Worm (Caenorhabditis elegans) whole organism, late embryonic: ENCODE measurements around the gene faah-2.
A peak's percentile ranks its signal among the peaks of the same experiment; 100 is the strongest.

Source experiments
- C08G9.2 ChIP-seq: sonication (generic microtip); optimal IDR thresholded peaks from 2 replicates; lab custom pipeline; 2016; ENCODE audit warnings: mild to moderate bottlenecking, missing genetic modification characterization, moderate library complexity, missing compliant biosample characterization
- C38D4.7 ChIP-seq: fragments of 200-800 bp; sonication (Bioruptor generic); optimal IDR thresholded peaks from 2 replicates; lab custom pipeline; 2018; ENCODE audit warnings: mild to moderate bottlenecking, missing genetic modification characterization, moderate library complexity, missing compliant biosample characterization
- F13H6.1 ChIP-seq: sonication (generic microtip); optimal IDR thresholded peaks from 2 replicates; lab custom pipeline; 2016; ENCODE audit warnings: missing genetic modification characterization, missing compliant biosample characterization
- K09A11.1 ChIP-seq: sonication (generic microtip); optimal IDR thresholded peaks from 2 replicates; lab custom pipeline; 2017; ENCODE audit warnings: antibody characterized with exemption, mild to moderate bottlenecking, missing genetic modification characterization, missing compliant biosample characterization; ENCODE audit not compliant: insufficient read depth
- T23F11.4 ChIP-seq: fragments of 200-800 bp; sonication (Bioruptor generic); optimal IDR thresholded peaks from 2 replicates; lab custom pipeline; 2018; ENCODE audit warnings: mild to moderate bottlenecking, missing genetic modification characterization, missing compliant biosample characterization
- ceh-18 ChIP-seq: sonication (generic microtip); optimal IDR thresholded peaks from 2 replicates; lab custom pipeline; 2016; ENCODE audit warnings: missing genetic modification characterization, missing compliant biosample characterization
- ceh-22 ChIP-seq: sonication (generic microtip); optimal IDR thresholded peaks from 2 replicates; lab custom pipeline; 2017; ENCODE audit warnings: missing biosample characterization, missing genetic modification characterization
- ceh-24 ChIP-seq: sonication (generic microtip); optimal IDR thresholded peaks from 2 replicates; lab custom pipeline; 2016; ENCODE audit warnings: mild to moderate bottlenecking, missing genetic modification characterization, missing compliant biosample characterization
- ceh-34 ChIP-seq: sonication (generic microtip); optimal IDR thresholded peaks from 2 replicates; lab custom pipeline; 2016; ENCODE audit warnings: mild to moderate bottlenecking, missing genetic modification characterization, missing compliant biosample characterization
- ceh-45 ChIP-seq: fragments of 200-800 bp; sonication (Bioruptor generic); IDR thresholded peaks from 2 replicates; pipeline ENCODE4 v1.3.6; 2022; ENCODE audit warnings: missing genetic modification reagents, missing genetic modification characterization, missing compliant biosample characterization
- ceh-48 ChIP-seq: sonication (generic microtip); optimal IDR thresholded peaks from 2 replicates; lab custom pipeline; 2016; ENCODE audit warnings: missing genetic modification characterization, inconsistent platforms, missing compliant biosample characterization
- che-1 ChIP-seq: sonication (generic microtip); optimal IDR thresholded peaks from 2 replicates; lab custom pipeline; 2016; ENCODE audit warnings: mild to moderate bottlenecking, missing genetic modification characterization, missing compliant biosample characterization
- dmd-4 ChIP-seq: sonication (generic microtip); optimal IDR thresholded peaks from 2 replicates; lab custom pipeline; 2016; ENCODE audit warnings: borderline replicate concordance, missing genetic modification characterization, missing compliant biosample characterization
- dve-1 ChIP-seq: sonication (generic microtip); optimal IDR thresholded peaks from 2 replicates; lab custom pipeline; 2017; ENCODE audit warnings: antibody characterized with exemption, mild to moderate bottlenecking, missing genetic modification characterization, missing compliant biosample characterization
- elt-2 ChIP-seq: sonication (generic microtip); optimal IDR thresholded peaks from 2 replicates; lab custom pipeline; 2016; ENCODE audit warnings: missing genetic modification reagents, missing genetic modification characterization, missing compliant biosample characterization
- elt-4 ChIP-seq: sonication (generic microtip); optimal IDR thresholded peaks from 2 replicates; lab custom pipeline; 2016; ENCODE audit warnings: missing genetic modification characterization, missing compliant biosample characterization
- ets-4 ChIP-seq: sonication (generic microtip); optimal IDR thresholded peaks from 2 replicates; lab custom pipeline; 2016; ENCODE audit warnings: missing genetic modification characterization, missing compliant biosample characterization
- fkh-6 ChIP-seq: sonication (generic microtip); optimal IDR thresholded peaks from 2 replicates; lab custom pipeline; 2016; ENCODE audit warnings: missing genetic modification characterization, missing compliant biosample characterization
- hlh-15 ChIP-seq: sonication (generic microtip); optimal IDR thresholded peaks from 2 replicates; lab custom pipeline; 2016; ENCODE audit warnings: missing genetic modification characterization, missing compliant biosample characterization
- hlh-30 ChIP-seq: sonication (generic microtip); optimal IDR thresholded peaks from 2 replicates; lab custom pipeline; 2017; ENCODE audit warnings: antibody characterized with exemption, missing genetic modification characterization, missing compliant biosample characterization; ENCODE audit not compliant: insufficient read depth
- hlh-6 ChIP-seq: sonication (generic microtip); optimal IDR thresholded peaks from 2 replicates; lab custom pipeline; 2016; ENCODE audit warnings: missing genotype, missing genetic modification characterization, missing compliant biosample characterization
- lin-11 ChIP-seq: fragments of 200-800 bp; sonication (Bioruptor generic); optimal IDR thresholded peaks from 2 replicates; lab custom pipeline; 2018; ENCODE audit warnings: mild to moderate bottlenecking, missing genetic modification characterization, missing compliant biosample characterization
- madf-2 ChIP-seq: sonication (generic microtip); optimal IDR thresholded peaks from 2 replicates; lab custom pipeline; 2017; ENCODE audit warnings: missing genetic modification characterization, missing compliant biosample characterization
- nhr-232 ChIP-seq: sonication (generic microtip); optimal IDR thresholded peaks from 2 replicates; lab custom pipeline; 2016; ENCODE audit warnings: missing genetic modification characterization, missing compliant biosample characterization
- odd-2 ChIP-seq: sonication (generic microtip); optimal IDR thresholded peaks from 2 replicates; lab custom pipeline; 2017; ENCODE audit warnings: antibody characterized with exemption, mild to moderate bottlenecking, missing genetic modification characterization, missing compliant biosample characterization
- pat-9 ChIP-seq: fragments of 200-800 bp; sonication (Bioruptor generic); optimal IDR thresholded peaks from 2 replicates; lab custom pipeline; 2018; ENCODE audit warnings: mild to moderate bottlenecking, missing genetic modification characterization, moderate library complexity, missing compliant biosample characterization
- pax-1 ChIP-seq: fragments of 150-350 bp; optimal IDR thresholded peaks from 2 replicates; lab custom pipeline; 2014; ENCODE audit warnings: missing biosample characterization, missing genetic modification characterization
- pha-2 ChIP-seq: sonication (generic microtip); optimal IDR thresholded peaks from 2 replicates; lab custom pipeline; 2017; ENCODE audit warnings: mild to moderate bottlenecking, missing genetic modification characterization, missing compliant biosample characterization
- pha-4 ChIP-seq: fragments of 150-350 bp; optimal IDR thresholded peaks from 2 replicates; lab custom pipeline; 2018; ENCODE audit warnings: missing biosample characterization, missing genetic modification reagents, missing genetic modification characterization
- pqm-1 ChIP-seq: sonication (generic microtip); optimal IDR thresholded peaks from 2 replicates; lab custom pipeline; 2016; ENCODE audit warnings: missing genetic modification characterization, missing compliant biosample characterization
- pros-1 ChIP-seq: fragments of 150-350 bp; optimal IDR thresholded peaks from 2 replicates; lab custom pipeline; 2014; ENCODE audit warnings: missing biosample characterization, missing genetic modification reagents, missing genetic modification characterization
- rnt-1 ChIP-seq: sonication (generic microtip); optimal IDR thresholded peaks from 2 replicates; lab custom pipeline; 2016; ENCODE audit warnings: missing genetic modification characterization, missing compliant biosample characterization
- sdc-2 ChIP-seq: sonication (generic microtip); optimal IDR thresholded peaks from 2 replicates; lab custom pipeline; 2016; ENCODE audit warnings: missing genotype, missing genetic modification characterization, missing compliant biosample characterization
- sox-4 ChIP-seq: sonication (generic microtip); optimal IDR thresholded peaks from 2 replicates; lab custom pipeline; 2017; ENCODE audit warnings: mild to moderate bottlenecking, missing genetic modification characterization, inconsistent platforms, missing compliant biosample characterization
- tbx-2 ChIP-seq: sonication (generic microtip); optimal IDR thresholded peaks from 2 replicates; lab custom pipeline; 2016; ENCODE audit warnings: missing genetic modification characterization, missing compliant biosample characterization
- tbx-7 ChIP-seq: sonication (generic microtip); optimal IDR thresholded peaks from 2 replicates; lab custom pipeline; 2016; ENCODE audit warnings: missing genotype, missing genetic modification characterization, missing compliant biosample characterization
- ttx-3 ChIP-seq: sonication (generic microtip); optimal IDR thresholded peaks from 2 replicates; lab custom pipeline; 2016; ENCODE audit warnings: missing genetic modification reagents, missing genetic modification characterization, missing compliant biosample characterization
- unc-3 ChIP-seq, 2 experiments: fragments of 200-800 bp in 1 of 2; sonication (Bioruptor generic) in 1 of 2; sonication (generic microtip) in 1 of 2; conservative IDR thresholded peaks in 1 of 2; optimal IDR thresholded peaks in 1 of 2; 2 replicates each; pipeline versions ENCODE4 v1.3.6 to Lab custom; 2016 to 2022; ENCODE audit warnings: missing compliant biosample characterization in 2 of 2, missing genetic modification characterization in 2 of 2, missing genetic modification reagents in 1 of 2
- unc-42 ChIP-seq: sonication (generic microtip); optimal IDR thresholded peaks from 2 replicates; lab custom pipeline; 2016; ENCODE audit warnings: missing genotype, missing genetic modification characterization, missing compliant biosample characterization
- unc-86 ChIP-seq: sonication (generic microtip); optimal IDR thresholded peaks from 2 replicates; lab custom pipeline; 2016; ENCODE audit warnings: missing genetic modification characterization, missing compliant biosample characterization
- ztf-16 ChIP-seq: sonication (generic microtip); optimal IDR thresholded peaks from 2 replicates; lab custom pipeline; 2017; ENCODE audit warnings: missing genetic modification characterization, missing compliant biosample characterization

Gene faah-2

DNA sequence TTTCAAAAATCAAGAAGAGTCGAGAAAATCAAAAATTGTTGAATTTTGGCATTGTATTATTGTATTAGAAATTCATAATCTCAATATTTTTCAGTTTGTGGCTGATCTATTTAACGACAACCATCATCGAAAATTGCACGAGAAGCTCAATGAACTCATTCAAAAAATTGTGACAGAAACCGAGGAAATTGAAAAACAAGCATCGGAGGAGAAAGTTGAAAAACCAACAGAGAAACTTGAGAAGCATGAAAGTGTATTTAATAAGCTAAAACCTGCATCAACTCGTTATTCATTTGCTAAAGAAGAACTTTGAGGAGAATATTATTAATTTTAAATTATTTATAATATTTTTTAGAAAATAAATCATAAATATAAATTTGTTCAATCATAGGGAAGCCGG lies 25.3 kb upstream of the faah-2 start, which contains the start of gene ceph-41 (continued):
- TF ChIP-seq sox-4 (tag; lab: Kevin White, UChicago): no peak
- TF ChIP-seq ceh-22 (tag; lab: Kevin White, UChicago): no peak

DNA sequence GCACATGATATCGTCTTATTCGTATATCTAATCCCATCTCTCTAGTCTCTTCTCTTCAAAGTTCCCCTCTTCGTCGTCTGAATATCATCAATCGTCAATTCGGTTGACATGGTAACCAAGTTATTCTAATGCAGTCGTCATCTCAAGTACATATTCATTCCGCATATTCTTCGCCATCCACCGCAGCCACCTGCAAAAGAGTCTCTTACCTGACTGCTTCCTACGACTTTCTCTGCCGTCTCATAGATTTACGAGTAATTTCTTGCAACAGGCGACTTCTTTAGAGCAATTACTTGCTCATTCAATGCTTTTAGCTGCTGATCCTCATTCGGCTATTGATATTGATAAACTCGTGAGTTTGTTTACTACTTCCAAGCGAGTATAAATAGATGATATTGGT lies 24.8 kb upstream of the faah-2 start:
- no peak for TF ChIP-seq nhr-232 (tag; lab: Kevin White, UChicago)
- TF ChIP-seq hlh-15 (tag; lab: Kevin White, UChicago): no peak
- no peak for TF ChIP-seq C08G9.2 (tag; lab: Kevin White, UChicago)
- TF ChIP-seq che-1 (tag; lab: Kevin White, UChicago): no peak
- TF ChIP-seq F13H6.1 (tag; lab: Kevin White, UChicago): no peak
- TF ChIP-seq hlh-6 (tag; lab: Kevin White, UChicago): no peak
- no peak for TF ChIP-seq elt-4 (tag; lab: Kevin White, UChicago)
- TF ChIP-seq ceh-22 (tag; lab: Kevin White, UChicago): no peak
- TF ChIP-seq ztf-16 (tag; lab: Kevin White, UChicago): no peak
- TF ChIP-seq dmd-4 (tag; lab: Kevin White, UChicago): no peak
- TF ChIP-seq odd-2: no peak
- TF ChIP-seq pha-2 (tag; lab: Kevin White, UChicago): no peak
- TF ChIP-seq unc-3 (GFP tag; conservative IDR thresholded peaks at IDR 0.05; lab: Robert Waterston, UW): no peak
- TF ChIP-seq unc-3 (tag; optimal IDR thresholded peaks at IDR 0.05; lab: Kevin White, UChicago): no peak
- TF ChIP-seq unc-86: no peak
- TF ChIP-seq sdc-2: no peak
- TF ChIP-seq ceh-34 (tag; lab: Kevin White, UChicago): no peak
- no peak for TF ChIP-seq ttx-3 (tag; lab: Kevin White, UChicago)
- TF ChIP-seq unc-42: no peak
- TF ChIP-seq tbx-7 (tag; lab: Kevin White, UChicago): no peak
- TF ChIP-seq pqm-1 (tag; lab: Kevin White, UChicago): no peak

DNA sequence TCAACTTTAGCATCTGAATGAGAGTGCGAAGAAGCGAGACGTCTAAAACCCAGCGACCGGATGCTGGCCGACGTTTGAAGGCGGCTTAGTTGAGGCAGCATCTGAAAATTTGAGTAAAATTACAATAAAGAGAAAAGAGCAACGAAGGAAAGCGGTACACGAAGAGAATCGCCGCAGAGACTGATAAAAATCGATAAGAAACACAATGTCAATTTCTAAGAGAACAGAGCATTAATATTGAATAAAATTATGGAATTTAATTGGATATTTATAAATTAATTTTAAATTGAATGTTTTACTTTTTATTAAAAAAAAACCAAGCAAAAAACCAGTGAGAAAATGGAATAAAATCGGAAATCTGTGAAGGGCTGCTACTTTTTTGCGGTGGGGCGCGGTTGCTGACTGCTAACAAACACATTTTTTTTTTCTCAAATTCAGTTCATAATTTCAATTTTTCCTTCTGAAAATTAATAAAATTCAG lies 22.1 kb upstream of the faah-2 start, which contains the start of the genes ndub-11 and moc-3:
Gene ndub-11 (minus strand): TSS at position 101 of the 481 bp plus-strand sequence.
Gene moc-3 (plus strand): TSS at position 431 of the 481 bp plus-strand sequence.
- TF ChIP-seq nhr-232 (tag; lab: Kevin White, UChicago) (no peak), ceh-34 (tag; lab: Kevin White, UChicago) (no peak), T23F11.4 (GFP tag; lab: Kevin White, UChicago) (no peak), pha-4 (tag; lab: Kevin White, UChicago) (no peak), ceh-24 (no peak), lin-11 (tag; lab: Kevin White, UChicago) (no peak), hlh-30 (no peak), fkh-6 (tag; lab: Kevin White, UChicago) (no peak)

DNA sequence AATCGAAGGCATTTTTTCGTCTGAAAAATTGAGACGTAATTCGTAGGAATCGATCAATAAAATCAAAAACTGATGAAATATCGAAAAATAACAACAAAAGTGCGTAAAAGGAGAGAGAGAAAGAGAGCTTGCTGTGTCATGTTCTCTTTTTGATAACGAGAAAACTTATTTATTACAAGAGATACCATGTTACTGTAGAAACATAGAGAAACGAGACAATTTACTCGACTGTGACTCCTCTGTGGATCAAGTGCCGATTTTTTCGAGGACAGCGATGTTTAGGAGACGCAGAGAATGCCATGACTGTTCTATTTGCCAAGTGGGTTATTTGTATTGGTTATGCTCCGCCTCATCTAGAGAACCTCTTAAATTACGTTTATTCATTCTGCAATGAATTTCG lies 18.7 kb upstream of the faah-2 start, which contains the start of gene sph-1:
Gene sph-1 (minus strand): TSS at position 23 of the 400 bp plus-strand sequence.
- TF ChIP-seq pax-1 (peak; percentile 74), elt-2 (tag; lab: Kevin White, UChicago) (peak; percentile 58), pha-2 (tag; lab: Kevin White, UChicago) (no peak), dve-1 (tag; lab: Kevin White, UChicago) (peak; percentile 31)

DNA sequence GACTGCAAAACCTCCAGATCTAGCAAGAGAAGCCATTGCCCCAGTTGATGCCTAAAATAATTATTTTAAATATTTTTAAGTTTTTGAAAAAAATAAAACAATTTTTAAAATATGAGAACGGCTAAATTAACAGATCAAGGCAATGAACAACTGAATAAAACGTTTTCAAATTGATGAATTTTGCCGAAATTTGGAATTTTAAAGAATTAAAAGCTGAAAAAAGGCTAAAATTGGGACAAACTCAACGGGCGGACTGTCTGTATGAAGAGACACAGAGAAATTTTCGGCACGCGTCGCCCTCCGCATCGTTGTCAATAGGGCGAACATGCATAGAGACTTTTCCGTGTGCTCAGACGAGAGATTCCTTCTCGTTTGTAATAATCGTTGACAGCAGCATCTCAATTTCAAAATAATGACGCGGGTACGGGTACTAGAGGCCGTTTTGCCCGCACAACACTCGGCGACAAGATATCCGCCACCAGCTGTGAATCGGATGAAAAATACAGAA lies 16.2 kb upstream of the faah-2 start, which contains the start of the genes isp-1 and islo-1:
Gene isp-1 (minus strand): TSS at position 51 of the 508 bp plus-strand sequence.
Gene islo-1 (plus strand): TSS at position 385 of the 508 bp plus-strand sequence.
- TF ChIP-seq ets-4 (tag; lab: Kevin White, UChicago) (no peak), sdc-2 (no peak), elt-2 (tag; lab: Kevin White, UChicago) (peak; percentile 36), hlh-15 (tag; lab: Kevin White, UChicago) (no peak), ceh-48 (tag; lab: Kevin White, UChicago) (no peak), ceh-22 (tag; lab: Kevin White, UChicago) (no peak), ceh-24 (no peak), elt-4 (tag; lab: Kevin White, UChicago) (no peak), ttx-3 (tag; lab: Kevin White, UChicago) (no peak), hlh-6 (tag; lab: Kevin White, UChicago) (no peak), tbx-7 (tag; lab: Kevin White, UChicago) (no peak), pat-9 (tag; lab: Kevin White, UChicago) (no peak), sox-4 (tag; lab: Kevin White, UChicago) (no peak), rnt-1 (tag; lab: Kevin White, UChicago) (peak; percentile 50), pax-1 (no peak), pha-2 (tag; lab: Kevin White, UChicago) (no peak), C38D4.7 (no peak), pros-1 (tag; lab: Kevin White, UChicago) (no peak), che-1 (tag; lab: Kevin White, UChicago) (no peak), K09A11.1 (tag; lab: Kevin White, UChicago) (no peak), madf-2 (no peak), unc-42 (peak; percentile 4), ceh-45 (no peak), ceh-18 (tag; lab: Kevin White, UChicago) (peak; percentile 79), tbx-2 (tag; lab: Kevin White, UChicago) (peak; percentile 55)
